Worm (Caenorhabditis elegans) whole organism, L1 larva: ENCODE measurements around the gene W04H10.5.
A peak's percentile ranks its signal among the peaks of the same experiment; 100 is the strongest.

ENCODE experiments used
- fkh-4 ChIP-seq: sonication (generic microtip); optimal IDR thresholded peaks from 2 replicates; lab custom pipeline; 2016; ENCODE audit warnings: missing compliant biosample characterization, missing genetic modification characterization, borderline replicate concordance
- fos-1 ChIP-seq: fragments of 150-350 bp; optimal IDR thresholded peaks from 2 replicates; lab custom pipeline; 2014; ENCODE audit warnings: missing biosample characterization, missing genetic modification characterization
- isw-1 ChIP-seq: fragments of 200-800 bp; sonication (Bioruptor generic); IDR thresholded peaks from 2 replicates; pipeline ENCODE4 v1.3.6; 2022; ENCODE audit warnings: missing genetic modification characterization, missing compliant biosample characterization
- lin-15B ChIP-seq: fragments of 150-350 bp; sonication (generic microtip); optimal IDR thresholded peaks from 3 replicates; lab custom pipeline; 2014; ENCODE audit warnings: missing biosample characterization, missing genetic modification characterization
- lin-39 ChIP-seq: fragments of 150-350 bp; optimal IDR thresholded peaks from 2 replicates; lab custom pipeline; 2014; ENCODE audit warnings: missing biosample characterization, missing genetic modification reagents, missing genetic modification characterization
- nhr-12 ChIP-seq: sonication (generic microtip); optimal IDR thresholded peaks from 2 replicates; lab custom pipeline; 2017; ENCODE audit warnings: missing biosample characterization, missing genetic modification characterization
- rnt-1 ChIP-seq: sonication (generic microtip); optimal IDR thresholded peaks from 2 replicates; lab custom pipeline; 2016; ENCODE audit warnings: mild to moderate bottlenecking, missing genetic modification characterization, moderate library complexity, missing compliant biosample characterization
- vab-15 ChIP-seq: sonication (generic microtip); optimal IDR thresholded peaks from 2 replicates; lab custom pipeline; 2017; ENCODE audit warnings: missing genotype, mild to moderate bottlenecking, missing genetic modification characterization, missing compliant biosample characterization

DNA sequence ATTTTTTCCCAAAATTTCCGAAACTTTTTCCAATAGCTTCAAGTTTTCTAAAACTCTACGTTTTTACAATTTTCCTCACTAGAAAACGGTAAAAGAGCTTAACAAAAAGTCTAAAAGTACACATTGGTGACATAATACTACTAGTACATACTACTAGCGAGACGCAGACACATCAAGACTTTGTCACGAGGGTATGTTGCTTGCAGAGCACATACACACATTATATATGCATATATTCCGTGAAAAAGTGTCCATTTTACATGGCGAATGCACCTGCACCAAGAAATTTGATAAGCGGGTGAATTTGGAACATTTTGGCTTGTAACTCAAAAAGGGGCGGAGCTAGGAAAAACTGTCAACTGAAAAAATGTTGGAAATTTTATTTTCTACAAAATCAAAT is 4.8 kb upstream of the W04H10.5 start:
- TF ChIP-seq fkh-4 (tag; lab: Kevin White, UChicago) (no peak), fos-1 (no peak), lin-39 (no peak), lin-15B (no peak), vab-15 (no peak), nhr-12 (tag; lab: Kevin White, UChicago) (no peak), rnt-1 (no peak), isw-1 (GFP tag; lab: Robert Waterston, UW) (peak; percentile 15; the same call in 1 of the 2 replicates)
